Fruit fly (Drosophila melanogaster) whole organism, embryonic: ENCODE results near the gene Fign.

ENCODE experiments used
- CG2199 ChIP-seq: fragments of 200-800 bp; sonication (Bioruptor generic); IDR thresholded peaks from 3 replicates; pipeline ENCODE4 v1.3.6; 2022; ENCODE audit warnings: missing biosample characterization, missing genetic modification characterization
- CG6272 ChIP-seq: fragments of 200-800 bp; sonication (Bioruptor generic); IDR thresholded peaks from 2 replicates; pipeline ENCODE4 v1.3.6; 2022; ENCODE audit warnings: missing biosample characterization, missing genetic modification characterization
- Hr78 ChIP-seq, 2 experiments: fragments of 200-800 bp in 1 of 2; fragments of >200 bp in 1 of 2; sonication (Bioruptor generic) in 1 of 2; optimal IDR thresholded peaks; 2 replicates each; lab custom pipeline; 2017 to 2019; ENCODE audit warnings: missing biosample characterization in 2 of 2, missing genetic modification characterization in 2 of 2, mild to moderate bottlenecking in 1 of 2, moderate library complexity in 1 of 2
- shn ChIP-seq: fragments of 200-800 bp; sonication (Bioruptor generic); optimal IDR thresholded peaks from 3 replicates; lab custom pipeline; 2016; ENCODE audit warnings: missing biosample characterization, missing genetic modification characterization
- tll ChIP-seq, 2 experiments: fragments of 200-800 bp in 1 of 2; fragments of >200 bp in 1 of 2; sonication (Bioruptor generic) in 1 of 2; optimal IDR thresholded peaks; 2 replicates each; lab custom pipeline; 2017 to 2019; ENCODE audit warnings: missing biosample characterization in 2 of 2, missing genetic modification characterization in 2 of 2, mild to moderate bottlenecking in 1 of 2, moderate library complexity in 1 of 2
- vfl ChIP-seq: fragments of 200-800 bp; sonication (Bioruptor generic); optimal IDR thresholded peaks from 2 replicates; lab custom pipeline; 2016; ENCODE audit warnings: missing biosample characterization, missing genetic modification characterization

- TF ChIP-seq CG6272 (GFP tag; lab: Robert Waterston, UW), result 0 out of 2 replicates have a peak, but pooled peaks have one; percentile 10
- TF ChIP-seq shn (GFP tag; lab: Kevin White, UChicago), result no peak
- no peak for TF ChIP-seq tll (GFP tag; optimal IDR thresholded peaks at IDR 0.05; lab: Kevin White, UChicago)
- TF ChIP-seq vfl, result no peak
- TF ChIP-seq Hr78 (GFP tag; optimal IDR thresholded peaks at IDR 0.05; lab: Kevin White, UChicago), result peak in 1 of 2 experiments; percentile 96
- 0 out of 3 replicates have a peak, but pooled peaks have one; percentile 19 for TF ChIP-seq CG2199 (GFP tag; lab: Robert Waterston, UW)
Measured at dm6 chr2L:3339420-3339819, 19.7 kb upstream of the Fign start.
